Fruit fly (Drosophila melanogaster) whole organism, embryonic: Measurements from ENCODE around the gene Try29F.
A peak's percentile ranks its signal among the peaks of the same experiment; 100 is the strongest.

Experiments used
- Blimp-1 ChIP-seq: fragments of 200-800 bp; sonication (Bioruptor generic); optimal IDR thresholded peaks from 3 replicates; lab custom pipeline; 2018; ENCODE audit warnings: missing biosample characterization, missing genetic modification characterization, mild to moderate bottlenecking, moderate library complexity, missing genetic modification reagents
- CG10147 ChIP-seq: fragments of 200-800 bp; sonication (Bioruptor generic); optimal IDR thresholded peaks from 2 replicates; lab custom pipeline; 2019; ENCODE audit warnings: missing biosample characterization, mild to moderate bottlenecking, missing genetic modification characterization, moderate library complexity
- CG10462 ChIP-seq: fragments of 200-800 bp; sonication (Bioruptor generic); optimal IDR thresholded peaks from 2 replicates; lab custom pipeline; 2016; ENCODE audit warnings: missing biosample characterization, missing genetic modification characterization
- CG10979 ChIP-seq: fragments of 200-800 bp; sonication (Bioruptor generic); optimal IDR thresholded peaks from 2 replicates; lab custom pipeline; 2018; ENCODE audit warnings: missing biosample characterization, mild to moderate bottlenecking, missing genetic modification characterization, moderate library complexity
- CG11085 ChIP-seq: fragments of 200-800 bp; sonication (Bioruptor generic); IDR thresholded peaks from 2 replicates; pipeline ENCODE4 v1.3.6; 2022; ENCODE audit warnings: missing biosample characterization, missing genetic modification characterization
- CG11247 ChIP-seq: fragments of 200-800 bp; sonication (Bioruptor generic); IDR thresholded peaks from 2 replicates; pipeline ENCODE4 v1.3.6; 2022; ENCODE audit warnings: missing biosample characterization, missing genetic modification characterization
- CG11695 ChIP-seq: fragments of 200-800 bp; sonication (Bioruptor generic); IDR thresholded peaks from 3 replicates; pipeline ENCODE4 v1.3.6; 2022; ENCODE audit warnings: missing biosample characterization, missing genetic modification characterization
- CG12391 ChIP-seq: fragments of 200-800 bp; sonication (Bioruptor generic); optimal IDR thresholded peaks from 3 replicates; lab custom pipeline; 2018; ENCODE audit warnings: missing biosample characterization, mild to moderate bottlenecking, missing genetic modification characterization, moderate library complexity
- CG12744 ChIP-seq: fragments of 200-800 bp; sonication (Bioruptor generic); optimal IDR thresholded peaks from 2 replicates; lab custom pipeline; 2016; ENCODE audit warnings: missing biosample characterization, missing genetic modification characterization
- CG15514 ChIP-seq: fragments of 200-800 bp; sonication (Bioruptor generic); optimal IDR thresholded peaks from 3 replicates; lab custom pipeline; 2017; ENCODE audit warnings: missing biosample characterization, missing genetic modification characterization, mild to moderate bottlenecking, moderate library complexity, missing genetic modification reagents
- CG15601 ChIP-seq: fragments of 200-800 bp; sonication (Bioruptor generic); optimal IDR thresholded peaks from 3 replicates; lab custom pipeline; 2019; ENCODE audit warnings: missing biosample characterization, mild to moderate bottlenecking, missing genetic modification characterization, moderate library complexity
- CG15696 ChIP-seq: fragments of 200-800 bp; sonication (Bioruptor generic); optimal IDR thresholded peaks from 2 replicates; lab custom pipeline; 2019; ENCODE audit warnings: missing biosample characterization, mild to moderate bottlenecking, missing genetic modification characterization, moderate library complexity
- CG17328 ChIP-seq: fragments of 200-800 bp; sonication (Bioruptor generic); IDR thresholded peaks from 2 replicates; pipeline ENCODE4 v1.3.6; 2022; ENCODE audit warnings: missing biosample characterization, missing genetic modification characterization
- CG17359 ChIP-seq: fragments of 200-800 bp; sonication (Bioruptor generic); optimal IDR thresholded peaks from 3 replicates; lab custom pipeline; 2018; ENCODE audit warnings: missing biosample characterization, mild to moderate bottlenecking, missing genetic modification characterization, moderate library complexity
- CG18764 ChIP-seq: fragments of 200-800 bp; sonication (Bioruptor generic); optimal IDR thresholded peaks from 3 replicates; lab custom pipeline; 2016; ENCODE audit warnings: missing biosample characterization, missing genetic modification characterization
- CG3847 ChIP-seq: fragments of 200-800 bp; sonication (Bioruptor generic); IDR thresholded peaks from 2 replicates; pipeline ENCODE4 v1.3.6; 2022; ENCODE audit warnings: missing biosample characterization, missing genetic modification characterization
- CG43689 ChIP-seq: fragments of 200-800 bp; sonication (Bioruptor generic); IDR thresholded peaks from 2 replicates; pipeline ENCODE4 v1.3.6; 2022; ENCODE audit warnings: missing biosample characterization, missing genetic modification characterization
- CG6689 ChIP-seq: fragments of 200-800 bp; sonication (Bioruptor generic); IDR thresholded peaks from 2 replicates; pipeline ENCODE4 v1.3.6; 2022; ENCODE audit warnings: missing biosample characterization, missing genetic modification characterization
- CG7372 ChIP-seq: fragments of 200-800 bp; sonication (Bioruptor generic); IDR thresholded peaks from 2 replicates; pipeline ENCODE4 v1.3.6; 2022; ENCODE audit warnings: missing biosample characterization, missing genetic modification characterization
- CG7556 ChIP-seq: fragments of 200-800 bp; sonication (Bioruptor generic); optimal IDR thresholded peaks from 2 replicates; lab custom pipeline; 2017; ENCODE audit warnings: missing biosample characterization, mild to moderate bottlenecking, missing genetic modification characterization
- CG8089 ChIP-seq: fragments of 200-800 bp; sonication (Bioruptor generic); optimal IDR thresholded peaks from 3 replicates; lab custom pipeline; 2016; ENCODE audit warnings: missing biosample characterization, missing genetic modification characterization
- CG8290 ChIP-seq, 3 experiments: fragments of 200-800 bp; sonication (Bioruptor generic); optimal IDR thresholded peaks; 2 replicates each; lab custom pipeline; 2016 to 2019; ENCODE audit warnings: missing biosample characterization in 3 of 3, missing genetic modification characterization in 3 of 3, mild to moderate bottlenecking in 2 of 3, moderate library complexity in 1 of 3
- CG9727 ChIP-seq: fragments of 200-800 bp; sonication (Bioruptor generic); optimal IDR thresholded peaks from 3 replicates; lab custom pipeline; 2017; ENCODE audit warnings: missing biosample characterization, mild to moderate bottlenecking, missing genetic modification characterization
- CG9932 ChIP-seq: fragments of 200-800 bp; sonication (Bioruptor generic); IDR thresholded peaks from 2 replicates; pipeline ENCODE4 v1.3.6; 2022; ENCODE audit warnings: missing biosample characterization, missing genetic modification characterization
- CHES-1-like ChIP-seq: fragments of 200-800 bp; sonication (Bioruptor generic); optimal IDR thresholded peaks from 2 replicates; lab custom pipeline; 2016; ENCODE audit warnings: missing biosample characterization, missing genetic modification characterization
- D19B ChIP-seq: fragments of 200-800 bp; sonication (Bioruptor generic); optimal IDR thresholded peaks from 2 replicates; lab custom pipeline; 2017; ENCODE audit warnings: missing biosample characterization, mild to moderate bottlenecking, missing genetic modification characterization
- Dbx ChIP-seq: fragments of 200-800 bp; sonication (Bioruptor generic); IDR thresholded peaks from 3 replicates; pipeline ENCODE4 v1.3.6; 2022; ENCODE audit warnings: missing biosample characterization, missing genetic modification characterization
- Dek ChIP-seq: fragments of 200-800 bp; sonication (Bioruptor generic); optimal IDR thresholded peaks from 3 replicates; lab custom pipeline; 2019; ENCODE audit warnings: missing biosample characterization, mild to moderate bottlenecking, missing genetic modification characterization, moderate library complexity
- Dp ChIP-seq: fragments of 200-800 bp; sonication (Bioruptor generic); optimal IDR thresholded peaks from 2 replicates; lab custom pipeline; 2018; ENCODE audit warnings: missing biosample characterization, mild to moderate bottlenecking, missing genetic modification characterization, moderate library complexity
- ERR ChIP-seq: fragments of 200-800 bp; sonication (Bioruptor generic); optimal IDR thresholded peaks from 2 replicates; lab custom pipeline; 2016; ENCODE audit warnings: missing biosample characterization, missing genetic modification characterization
- HLH3B ChIP-seq: fragments of 200-800 bp; sonication (Bioruptor generic); IDR thresholded peaks from 2 replicates; pipeline ENCODE4 v1.3.6; 2022; ENCODE audit warnings: missing biosample characterization, missing genetic modification characterization
- Hmr ChIP-seq: fragments of 200-800 bp; sonication (Bioruptor generic); optimal IDR thresholded peaks from 3 replicates; lab custom pipeline; 2017; ENCODE audit warnings: mild to moderate bottlenecking, missing biosample characterization, missing genetic modification reagents, missing genetic modification characterization
- MBD-R2 ChIP-seq: fragments of 200-800 bp; sonication (Bioruptor generic); IDR thresholded peaks from 2 replicates; pipeline ENCODE4 v1.3.6; 2022; ENCODE audit warnings: missing biosample characterization, missing genetic modification characterization
- Meics ChIP-seq: fragments of 200-800 bp; sonication (Bioruptor generic); optimal IDR thresholded peaks from 2 replicates; lab custom pipeline; 2017; ENCODE audit warnings: missing biosample characterization, mild to moderate bottlenecking, missing genetic modification characterization
- NK7.1 ChIP-seq: fragments of 200-800 bp; sonication (Bioruptor generic); optimal IDR thresholded peaks from 3 replicates; lab custom pipeline; 2016; ENCODE audit warnings: missing biosample characterization, missing genetic modification characterization
- Xrp1 ChIP-seq: fragments of 200-800 bp; sonication (Bioruptor generic); IDR thresholded peaks from 2 replicates; pipeline ENCODE4 v1.3.6; 2022; ENCODE audit warnings: missing biosample characterization, missing genetic modification characterization
- ase ChIP-seq: fragments of 200-800 bp; sonication (Bioruptor generic); IDR thresholded peaks from 3 replicates; pipeline ENCODE4 v1.3.6; 2022; ENCODE audit warnings: missing biosample characterization, missing genetic modification characterization
- caup ChIP-seq: fragments of 200-800 bp; sonication (Bioruptor generic); optimal IDR thresholded peaks from 3 replicates; lab custom pipeline; 2017; ENCODE audit warnings: missing biosample characterization, mild to moderate bottlenecking, missing genetic modification characterization, moderate library complexity; ENCODE audit not compliant: severe bottlenecking
- dati ChIP-seq: fragments of 200-800 bp; sonication (Bioruptor generic); IDR thresholded peaks from 2 replicates; pipeline ENCODE4 v1.3.6; 2022; ENCODE audit warnings: missing biosample characterization, missing genetic modification characterization
- dmrt11E ChIP-seq: fragments of 200-800 bp; sonication (Bioruptor generic); optimal IDR thresholded peaks from 3 replicates; lab custom pipeline; 2018; ENCODE audit warnings: missing biosample characterization, mild to moderate bottlenecking, missing genetic modification characterization, moderate library complexity
- emc ChIP-seq: fragments of 200-800 bp; sonication (Bioruptor generic); optimal IDR thresholded peaks from 2 replicates; lab custom pipeline; 2016; ENCODE audit warnings: missing biosample characterization, missing genetic modification characterization
- lab ChIP-seq: fragments of 200-800 bp; sonication (Bioruptor generic); optimal IDR thresholded peaks from 3 replicates; lab custom pipeline; 2017; ENCODE audit warnings: missing biosample characterization, missing genetic modification characterization, mild to moderate bottlenecking, moderate library complexity, missing genetic modification reagents
- lmd ChIP-seq: fragments of 200-800 bp; sonication (Bioruptor generic); IDR thresholded peaks from 2 replicates; pipeline ENCODE4 v1.3.6; 2022; ENCODE audit warnings: missing biosample characterization, missing genetic modification characterization
- nmo ChIP-seq: fragments of 200-800 bp; sonication (Bioruptor generic); optimal IDR thresholded peaks from 2 replicates; lab custom pipeline; 2018; ENCODE audit warnings: missing biosample characterization, mild to moderate bottlenecking, missing genetic modification characterization, moderate library complexity
- pros ChIP-seq: fragments of 200-800 bp; sonication (Bioruptor generic); optimal IDR thresholded peaks from 3 replicates; lab custom pipeline; 2019; ENCODE audit warnings: missing biosample characterization, mild to moderate bottlenecking, missing genetic modification characterization, moderate library complexity
- sim ChIP-seq: fragments of 200-800 bp; sonication (Bioruptor generic); IDR thresholded peaks from 2 replicates; pipeline ENCODE4 v1.3.6; 2022; ENCODE audit warnings: missing biosample characterization, missing genetic modification characterization
- tin ChIP-seq: fragments of 200-800 bp; sonication (Bioruptor generic); optimal IDR thresholded peaks from 3 replicates; lab custom pipeline; 2016; ENCODE audit warnings: missing biosample characterization, missing genetic modification characterization
- tx ChIP-seq: fragments of 200-800 bp; sonication (Bioruptor generic); optimal IDR thresholded peaks from 2 replicates; lab custom pipeline; 2016; ENCODE audit warnings: missing biosample characterization, missing genetic modification characterization
- unc-4 ChIP-seq: fragments of 200-800 bp; sonication (Bioruptor generic); IDR thresholded peaks from 2 replicates; pipeline ENCODE4 v1.3.6; 2022; ENCODE audit warnings: missing biosample characterization, missing genetic modification characterization; ENCODE audit not compliant: partially characterized antibody
- zen ChIP-seq: fragments of 200-800 bp; sonication (Bioruptor generic); optimal IDR thresholded peaks from 3 replicates; lab custom pipeline; 2018; ENCODE audit warnings: missing biosample characterization, mild to moderate bottlenecking, missing genetic modification characterization, moderate library complexity

Try29F gene

DNA sequence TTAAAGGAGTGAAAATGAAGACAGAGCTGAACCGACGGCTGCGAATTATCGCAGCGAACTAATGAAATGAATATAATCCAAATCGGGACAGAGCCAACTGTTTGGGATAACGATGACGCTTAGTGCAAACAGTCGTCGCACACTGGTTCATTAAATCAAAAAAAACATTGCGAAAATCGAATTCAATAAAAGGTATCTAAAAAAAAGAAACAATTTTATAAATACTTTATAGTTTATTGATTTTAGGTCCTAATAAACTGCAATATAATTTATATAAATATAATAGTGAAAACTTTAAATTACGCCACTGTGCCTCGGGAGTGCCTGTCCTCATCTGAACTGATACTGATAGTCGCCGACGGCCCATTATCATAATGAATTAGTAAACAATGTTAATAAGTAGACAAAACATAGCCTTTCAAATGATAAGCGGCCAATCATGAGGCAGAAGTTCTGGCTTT, 39.3 kb upstream of the Try29F start, which contains the start of gene CG31886 (continued):
- TF ChIP-seq tin (peak; percentile 4), lab (GFP tag; lab: Kevin White, UChicago) (peak; percentile 55), CG15696 (tag; lab: Kevin White, UChicago) (peak; percentile 16), D19B (no peak), CG11085 (GFP tag; lab: Robert Waterston, UW) (no peak), sim (GFP tag; lab: Robert Waterston, UW) (no peak), CG9932 (no peak), Blimp-1 (peak; percentile 29), tx (no peak), Meics (peak; percentile 30), ase (GFP tag; lab: Robert Waterston, UW) (no peak), CG17359 (no peak), unc-4 (no peak), CG15601 (peak; percentile 8), ERR (no peak), CG15514 (GFP tag; lab: Kevin White, UChicago) (peak; percentile 14), emc (no peak), CG9727 (peak; percentile 30), CG7556 (GFP tag; lab: Kevin White, UChicago) (no peak), CG12391 (peak; percentile 21), CG18764 (GFP tag; lab: Kevin White, UChicago) (no peak), CG10147 (GFP tag; lab: Kevin White, UChicago) (no peak), CG8089 (GFP tag; lab: Kevin White, UChicago) (no peak), CHES-1-like (GFP tag; lab: Kevin White, UChicago) (no peak), CG12744 (GFP tag; lab: Kevin White, UChicago) (no peak), CG43689 (GFP tag; lab: Robert Waterston, UW) (no peak), CG11247 (GFP tag; lab: Robert Waterston, UW) (no peak), MBD-R2 (peak; percentile 21; the same call in 1 of the 2 replicates), HLH3B (GFP tag; lab: Robert Waterston, UW) (no peak), Hmr (peak; percentile 13), NK7.1 (GFP tag; lab: Kevin White, UChicago) (no peak), CG10979 (tag; lab: Kevin White, UChicago) (peak; percentile 27), Dbx (GFP tag; lab: Robert Waterston, UW) (no peak), dati (GFP tag; lab: Robert Waterston, UW) (0 out of 2 replicates have a peak, but pooled peaks have one; percentile 4), caup (GFP tag; lab: Kevin White, UChicago) (peak; percentile 18), zen (tag; lab: Kevin White, UChicago) (peak; percentile 6), pros (GFP tag; lab: Kevin White, UChicago) (no peak), CG8290 (GFP tag; optimal IDR thresholded peaks at IDR 0.05; lab: Kevin White, UChicago) (no peak), CG8290 (tag; optimal IDR thresholded peaks at IDR 0.05; lab: Kevin White, UChicago) (no peak), Dp (no peak), CG17328 (GFP tag; lab: Robert Waterston, UW) (peak; percentile 49; the same call in 1 of the 2 replicates), CG11695 (GFP tag; lab: Robert Waterston, UW) (0 out of 3 replicates have a peak, but pooled peaks have one; percentile 36), Xrp1 (peak; percentile 55; the same call in 1 of the 2 replicates), lmd (GFP tag; lab: Robert Waterston, UW) (peak; percentile 31; the same call in 1 of the 2 replicates), nmo (peak; percentile 15), dmrt11E (tag; lab: Kevin White, UChicago) (peak; percentile 70), CG3847 (GFP tag; lab: Robert Waterston, UW) (no peak), Dek (peak; percentile 8), CG6689 (GFP tag; lab: Robert Waterston, UW) (no peak), CG10462 (GFP tag; lab: Kevin White, UChicago) (no peak), CG7372 (GFP tag; lab: Robert Waterston, UW) (peak; percentile 28; the same call in 1 of the 2 replicates)
